Worm (Caenorhabditis elegans) whole organism, L3 larva: ENCODE measurements around the gene C17F4.3.

Experiments used
- ZK546.5 ChIP-seq: sonication (generic microtip); optimal IDR thresholded peaks from 2 replicates; lab custom pipeline; 2017; ENCODE audit warnings: missing biosample characterization, missing genetic modification characterization
- daf-12 ChIP-seq: fragments of 150-350 bp; optimal IDR thresholded peaks from 2 replicates; lab custom pipeline; 2014; ENCODE audit warnings: missing biosample characterization, missing genetic modification reagents, missing genetic modification characterization
- elt-3 ChIP-seq, 3 experiments: fragments of 150-350 bp in 1 of 3; sonication (generic microtip) in 2 of 3; optimal IDR thresholded peaks; 2 replicates in 2 of 3; 4 replicates in 1 of 3; lab custom pipeline; 2014 to 2017; ENCODE audit warnings: missing biosample characterization in 3 of 3, missing genetic modification characterization in 3 of 3
- mdl-1 ChIP-seq: fragments of 150-350 bp; optimal IDR thresholded peaks from 2 replicates; lab custom pipeline; 2014; ENCODE audit warnings: missing biosample characterization, missing genetic modification characterization
- nfya-1 ChIP-seq: sonication (generic microtip); optimal IDR thresholded peaks from 2 replicates; lab custom pipeline; 2017; ENCODE audit warnings: missing genetic modification characterization, mild to moderate bottlenecking, missing compliant biosample characterization, antibody characterized with exemption, moderate library complexity; ENCODE audit not compliant: insufficient read depth
- nhr-11 ChIP-seq: fragments of 150-350 bp; optimal IDR thresholded peaks from 2 replicates; lab custom pipeline; 2014; ENCODE audit warnings: missing biosample characterization, missing genetic modification characterization
- nhr-28 ChIP-seq: fragments of 150-350 bp; optimal IDR thresholded peaks from 2 replicates; lab custom pipeline; 2014; ENCODE audit warnings: missing biosample characterization, missing genetic modification characterization
- pqm-1 ChIP-seq: fragments of 150-350 bp; optimal IDR thresholded peaks from 2 replicates; lab custom pipeline; 2017; ENCODE audit warnings: missing biosample characterization, missing genetic modification characterization, inconsistent platforms
- tbx-2 ChIP-seq: sonication (generic microtip); optimal IDR thresholded peaks from 2 replicates; lab custom pipeline; 2016; ENCODE audit warnings: mild to moderate bottlenecking, missing genetic modification characterization, missing compliant biosample characterization
- unc-62 ChIP-seq: fragments of 150-350 bp; sonication (generic microtip); optimal IDR thresholded peaks from 4 replicates; lab custom pipeline; 2014; ENCODE audit warnings: missing biosample characterization, missing genetic modification reagents, missing genetic modification characterization
- zag-1 ChIP-seq: fragments of 150-350 bp; optimal IDR thresholded peaks from 2 replicates; lab custom pipeline; 2014; ENCODE audit warnings: missing biosample characterization, missing genetic modification characterization

DNA sequence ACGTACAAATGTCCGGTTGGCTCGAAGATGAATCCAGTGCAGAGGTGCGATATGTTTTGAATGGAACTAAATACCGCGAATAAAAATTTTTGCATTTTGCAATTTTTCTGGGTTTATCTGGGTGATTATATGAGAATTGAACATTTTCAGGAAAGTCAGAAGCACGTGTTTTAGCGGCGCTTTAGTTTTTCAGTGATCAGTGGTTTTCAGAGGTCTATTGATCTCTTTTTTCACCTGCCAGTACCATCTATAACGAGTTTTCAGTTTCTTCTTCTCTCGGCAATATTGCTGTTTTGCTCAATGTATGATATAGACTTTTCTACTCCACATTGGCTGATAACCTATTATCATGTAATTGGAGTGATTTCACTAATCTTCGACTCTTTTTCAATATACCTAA, 46.8 kb downstream of the C17F4.3 start, which contains the start of gene sri-63:
- no peak for TF ChIP-seq nfya-1
- no peak for TF ChIP-seq zag-1 (tag; lab: Kevin White, UChicago)
- no peak for TF ChIP-seq nhr-11 (tag; lab: Kevin White, UChicago)
- no peak for TF ChIP-seq pqm-1
- TF ChIP-seq nhr-28, result no peak
- no peak for TF ChIP-seq mdl-1 (tag; lab: Kevin White, UChicago)
- no peak for TF ChIP-seq ZK546.5 (tag; lab: Kevin White, UChicago)
- TF ChIP-seq unc-62 (GFP tag; lab: Kevin White, UChicago), result no peak
- TF ChIP-seq daf-12 (tag; lab: Kevin White, UChicago), result no peak
- TF ChIP-seq tbx-2, result no peak
- no peak for TF ChIP-seq elt-3 (tag; optimal IDR thresholded peaks at IDR 0.05; lab: Kevin White, UChicago)
